Worm (Caenorhabditis elegans) whole organism, late embryonic: ENCODE data around the gene R10E8.8.

Source experiments
- C08G9.2 ChIP-seq: sonication (generic microtip); optimal IDR thresholded peaks from 2 replicates; lab custom pipeline; 2016; ENCODE audit warnings: mild to moderate bottlenecking, missing genetic modification characterization, moderate library complexity, missing compliant biosample characterization
- F13H6.1 ChIP-seq: sonication (generic microtip); optimal IDR thresholded peaks from 2 replicates; lab custom pipeline; 2016; ENCODE audit warnings: missing genetic modification characterization, missing compliant biosample characterization
- K09A11.1 ChIP-seq: sonication (generic microtip); optimal IDR thresholded peaks from 2 replicates; lab custom pipeline; 2017; ENCODE audit warnings: antibody characterized with exemption, mild to moderate bottlenecking, missing genetic modification characterization, missing compliant biosample characterization; ENCODE audit not compliant: insufficient read depth
- T23F11.4 ChIP-seq: fragments of 200-800 bp; sonication (Bioruptor generic); optimal IDR thresholded peaks from 2 replicates; lab custom pipeline; 2018; ENCODE audit warnings: mild to moderate bottlenecking, missing genetic modification characterization, missing compliant biosample characterization
- ahr-1 ChIP-seq: sonication (generic microtip); optimal IDR thresholded peaks from 2 replicates; lab custom pipeline; 2016; ENCODE audit warnings: missing genetic modification characterization, missing compliant biosample characterization
- ceh-19 ChIP-seq: fragments of 200-800 bp; sonication (Bioruptor generic); optimal IDR thresholded peaks from 2 replicates; lab custom pipeline; 2018; ENCODE audit warnings: mild to moderate bottlenecking, missing genetic modification characterization, missing compliant biosample characterization
- ceh-2 ChIP-seq: sonication (generic microtip); optimal IDR thresholded peaks from 2 replicates; lab custom pipeline; 2016; ENCODE audit warnings: missing genotype, missing genetic modification characterization, missing compliant biosample characterization
- ceh-31 ChIP-seq: sonication (generic microtip); optimal IDR thresholded peaks from 2 replicates; lab custom pipeline; 2016; ENCODE audit warnings: missing genetic modification characterization, missing compliant biosample characterization
- ceh-34 ChIP-seq: sonication (generic microtip); optimal IDR thresholded peaks from 2 replicates; lab custom pipeline; 2016; ENCODE audit warnings: mild to moderate bottlenecking, missing genetic modification characterization, missing compliant biosample characterization
- ceh-48 ChIP-seq: sonication (generic microtip); optimal IDR thresholded peaks from 2 replicates; lab custom pipeline; 2016; ENCODE audit warnings: missing genetic modification characterization, inconsistent platforms, missing compliant biosample characterization
- ceh-6 ChIP-seq: fragments of 200-800 bp; sonication (Bioruptor generic); optimal IDR thresholded peaks from 2 replicates; lab custom pipeline; 2018; ENCODE audit warnings: mild to moderate bottlenecking, missing genetic modification characterization, missing compliant biosample characterization
- ceh-9 ChIP-seq: sonication (generic microtip); optimal IDR thresholded peaks from 2 replicates; lab custom pipeline; 2016; ENCODE audit warnings: mild to moderate bottlenecking, missing genetic modification characterization, inconsistent platforms, missing compliant biosample characterization
- che-1 ChIP-seq: sonication (generic microtip); optimal IDR thresholded peaks from 2 replicates; lab custom pipeline; 2016; ENCODE audit warnings: mild to moderate bottlenecking, missing genetic modification characterization, missing compliant biosample characterization
- dmd-4 ChIP-seq: sonication (generic microtip); optimal IDR thresholded peaks from 2 replicates; lab custom pipeline; 2016; ENCODE audit warnings: borderline replicate concordance, missing genetic modification characterization, missing compliant biosample characterization
- dve-1 ChIP-seq: sonication (generic microtip); optimal IDR thresholded peaks from 2 replicates; lab custom pipeline; 2017; ENCODE audit warnings: antibody characterized with exemption, mild to moderate bottlenecking, missing genetic modification characterization, missing compliant biosample characterization
- elt-4 ChIP-seq: sonication (generic microtip); optimal IDR thresholded peaks from 2 replicates; lab custom pipeline; 2016; ENCODE audit warnings: missing genetic modification characterization, missing compliant biosample characterization
- ets-4 ChIP-seq: sonication (generic microtip); optimal IDR thresholded peaks from 2 replicates; lab custom pipeline; 2016; ENCODE audit warnings: missing genetic modification characterization, missing compliant biosample characterization
- eyg-1 ChIP-seq: sonication (generic microtip); optimal IDR thresholded peaks from 2 replicates; lab custom pipeline; 2016; ENCODE audit warnings: missing genotype, missing genetic modification characterization, missing compliant biosample characterization
- fkh-10 ChIP-seq: fragments of 150-350 bp; optimal IDR thresholded peaks from 2 replicates; lab custom pipeline; 2014; ENCODE audit warnings: missing biosample characterization, missing genetic modification reagents, missing genetic modification characterization
- fkh-6 ChIP-seq: sonication (generic microtip); optimal IDR thresholded peaks from 2 replicates; lab custom pipeline; 2016; ENCODE audit warnings: missing genetic modification characterization, missing compliant biosample characterization
- gmeb-2 ChIP-seq: sonication (generic microtip); optimal IDR thresholded peaks from 2 replicates; lab custom pipeline; 2016; ENCODE audit warnings: missing genetic modification characterization, inconsistent platforms, missing compliant biosample characterization
- hlh-13 ChIP-seq: fragments of 200-800 bp; sonication (Bioruptor generic); optimal IDR thresholded peaks from 2 replicates; lab custom pipeline; 2018; ENCODE audit warnings: mild to moderate bottlenecking, missing genetic modification characterization, missing compliant biosample characterization
- hlh-15 ChIP-seq: sonication (generic microtip); optimal IDR thresholded peaks from 2 replicates; lab custom pipeline; 2016; ENCODE audit warnings: missing genetic modification characterization, missing compliant biosample characterization
- hlh-6 ChIP-seq: sonication (generic microtip); optimal IDR thresholded peaks from 2 replicates; lab custom pipeline; 2016; ENCODE audit warnings: missing genotype, missing genetic modification characterization, missing compliant biosample characterization
- lin-11 ChIP-seq: fragments of 200-800 bp; sonication (Bioruptor generic); optimal IDR thresholded peaks from 2 replicates; lab custom pipeline; 2018; ENCODE audit warnings: mild to moderate bottlenecking, missing genetic modification characterization, missing compliant biosample characterization
- madf-2 ChIP-seq: sonication (generic microtip); optimal IDR thresholded peaks from 2 replicates; lab custom pipeline; 2017; ENCODE audit warnings: missing genetic modification characterization, missing compliant biosample characterization
- nfya-1 ChIP-seq: sonication (generic microtip); optimal IDR thresholded peaks from 2 replicates; lab custom pipeline; 2017; ENCODE audit warnings: missing genetic modification characterization, mild to moderate bottlenecking, missing compliant biosample characterization, antibody characterized with exemption, moderate library complexity
- nhr-11 ChIP-seq: fragments of 150-350 bp; optimal IDR thresholded peaks from 2 replicates; lab custom pipeline; 2014; ENCODE audit warnings: missing biosample characterization, missing genetic modification characterization
- nhr-232 ChIP-seq: sonication (generic microtip); optimal IDR thresholded peaks from 2 replicates; lab custom pipeline; 2016; ENCODE audit warnings: missing genetic modification characterization, missing compliant biosample characterization
- npax-4 ChIP-seq: sonication (generic microtip); optimal IDR thresholded peaks from 2 replicates; lab custom pipeline; 2016; ENCODE audit warnings: missing genetic modification characterization, missing compliant biosample characterization
- odd-2 ChIP-seq: sonication (generic microtip); optimal IDR thresholded peaks from 2 replicates; lab custom pipeline; 2017; ENCODE audit warnings: antibody characterized with exemption, mild to moderate bottlenecking, missing genetic modification characterization, missing compliant biosample characterization
- pag-3 ChIP-seq: sonication (generic microtip); optimal IDR thresholded peaks from 2 replicates; lab custom pipeline; 2016; ENCODE audit warnings: missing compliant biosample characterization, missing genetic modification characterization, borderline replicate concordance
- pha-4 ChIP-seq: fragments of 150-350 bp; optimal IDR thresholded peaks from 2 replicates; lab custom pipeline; 2018; ENCODE audit warnings: missing biosample characterization, missing genetic modification reagents, missing genetic modification characterization
- pros-1 ChIP-seq: fragments of 150-350 bp; optimal IDR thresholded peaks from 2 replicates; lab custom pipeline; 2014; ENCODE audit warnings: missing biosample characterization, missing genetic modification reagents, missing genetic modification characterization
- rnt-1 ChIP-seq: sonication (generic microtip); optimal IDR thresholded peaks from 2 replicates; lab custom pipeline; 2016; ENCODE audit warnings: missing genetic modification characterization, missing compliant biosample characterization
- sox-2 ChIP-seq: fragments of 200-800 bp; sonication (Bioruptor generic); IDR thresholded peaks from 2 replicates; pipeline ENCODE4 v1.3.6; 2022; ENCODE audit warnings: missing genetic modification reagents, missing genetic modification characterization, missing compliant biosample characterization
- tbx-7 ChIP-seq: sonication (generic microtip); optimal IDR thresholded peaks from 2 replicates; lab custom pipeline; 2016; ENCODE audit warnings: missing genotype, missing genetic modification characterization, missing compliant biosample characterization
- unc-42 ChIP-seq: sonication (generic microtip); optimal IDR thresholded peaks from 2 replicates; lab custom pipeline; 2016; ENCODE audit warnings: missing genotype, missing genetic modification characterization, missing compliant biosample characterization
- zip-5 ChIP-seq: sonication (generic microtip); optimal IDR thresholded peaks from 2 replicates; lab custom pipeline; 2016; ENCODE audit warnings: missing genetic modification characterization, missing compliant biosample characterization
- ztf-16 ChIP-seq: sonication (generic microtip); optimal IDR thresholded peaks from 2 replicates; lab custom pipeline; 2017; ENCODE audit warnings: missing genetic modification characterization, missing compliant biosample characterization

The R10E8.8 gene

DNA sequence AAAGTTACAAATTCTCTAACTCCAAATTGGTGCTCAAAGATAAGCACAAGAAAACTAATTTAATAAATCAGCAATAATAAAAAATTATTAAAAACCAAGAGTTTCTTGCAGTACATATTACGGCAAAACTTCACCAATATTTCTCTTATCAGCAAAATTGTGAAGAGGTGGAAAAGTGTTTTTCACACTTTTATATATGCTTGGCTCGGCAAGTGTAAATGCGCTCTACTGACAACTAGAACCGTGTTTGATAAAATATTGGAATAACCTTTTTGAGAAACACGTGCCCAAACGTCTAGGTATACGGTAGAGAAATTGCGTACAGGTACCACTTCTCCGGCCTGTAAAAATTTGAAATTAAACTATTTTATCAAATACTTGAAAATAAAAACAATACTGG, at the start of gene R10E8.8:
R10E8.8 (minus strand) TSS at position 343 of the 400 bp plus-strand sequence.
- TF ChIP-seq ceh-9 (tag; lab: Kevin White, UChicago): no peak
- no peak for TF ChIP-seq rnt-1 (tag; lab: Kevin White, UChicago)
- TF ChIP-seq elt-4 (tag; lab: Kevin White, UChicago): no peak
- no peak for TF ChIP-seq pha-4
- TF ChIP-seq gmeb-2 (tag; lab: Kevin White, UChicago): no peak
- no peak for TF ChIP-seq ceh-6
- no peak for TF ChIP-seq hlh-15 (tag; lab: Kevin White, UChicago)
- TF ChIP-seq hlh-6 (tag; lab: Kevin White, UChicago): no peak
- TF ChIP-seq hlh-13 (GFP tag; lab: Kevin White, UChicago): no peak
- TF ChIP-seq sox-2 (GFP tag; lab: Robert Waterston, UW): no peak
- no peak for TF ChIP-seq che-1 (tag; lab: Kevin White, UChicago)
- TF ChIP-seq nfya-1 (tag; lab: Kevin White, UChicago): no peak
- TF ChIP-seq ahr-1: no peak
- no peak for TF ChIP-seq zip-5
- no peak for TF ChIP-seq odd-2 (tag; lab: Kevin White, UChicago)
- TF ChIP-seq dmd-4: no peak
- TF ChIP-seq K09A11.1 (tag; lab: Kevin White, UChicago): no peak
- no peak for TF ChIP-seq ets-4 (tag; lab: Kevin White, UChicago)
- no peak for TF ChIP-seq T23F11.4
- TF ChIP-seq pros-1 (tag; lab: Kevin White, UChicago): no peak

ce11 chrV:18290642-18291041, 49.2 kb upstream of the R10E8.8 start, which contains the start of gene Y51A2A.4:
Gene Y51A2A.4, plus strand, starts transcription at chrV:18290942.
- TF ChIP-seq C08G9.2: no peak
- TF ChIP-seq ceh-19: no peak
- no peak for TF ChIP-seq ztf-16
- no peak for TF ChIP-seq ceh-9 (tag; lab: Kevin White, UChicago)
- no peak for TF ChIP-seq dve-1 (tag; lab: Kevin White, UChicago)
- no peak for TF ChIP-seq dmd-4
- TF ChIP-seq nhr-232 (tag; lab: Kevin White, UChicago): no peak
- TF ChIP-seq F13H6.1 (tag; lab: Kevin White, UChicago): no peak
- no peak for TF ChIP-seq madf-2 (tag; lab: Kevin White, UChicago)
- no peak for TF ChIP-seq pag-3 (tag; lab: Kevin White, UChicago)

DNA sequence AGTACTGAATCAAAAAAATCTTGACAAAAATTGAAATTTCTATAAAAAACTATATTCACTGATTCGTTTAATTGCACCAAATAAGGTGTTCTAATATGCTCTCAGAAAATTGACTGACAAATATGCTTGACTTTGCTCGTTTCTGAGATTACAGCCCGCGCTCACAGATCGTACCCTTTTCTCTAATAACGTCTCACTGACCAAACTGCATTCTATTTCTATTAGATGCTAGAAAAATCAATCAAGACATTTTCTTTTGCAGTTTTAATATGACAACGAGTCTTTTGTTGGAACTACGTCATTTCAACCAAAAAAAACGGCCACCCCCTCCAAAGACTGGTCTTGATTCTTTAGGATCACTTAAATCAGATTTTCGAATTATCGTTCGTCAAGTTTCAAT, 41.1 kb upstream of the R10E8.8 start, which contains the start of gene clec-247:
clec-247 (plus strand) TSS at position 301 of the 400 bp plus-strand sequence.
- no peak for TF ChIP-seq tbx-7
- no peak for TF ChIP-seq hlh-13 (GFP tag; lab: Kevin White, UChicago)
- no peak for TF ChIP-seq sox-2 (GFP tag; lab: Robert Waterston, UW)
- TF ChIP-seq npax-4 (tag; lab: Kevin White, UChicago): no peak
- no peak for TF ChIP-seq ceh-2 (tag; lab: Kevin White, UChicago)
- TF ChIP-seq nfya-1 (tag; lab: Kevin White, UChicago): no peak
- no peak for TF ChIP-seq nhr-11 (tag; lab: Kevin White, UChicago)
- TF ChIP-seq ceh-48 (tag; lab: Kevin White, UChicago): no peak
- no peak for TF ChIP-seq ceh-34
- no peak for TF ChIP-seq fkh-10 (GFP tag; lab: Kevin White, UChicago)
- no peak for TF ChIP-seq fkh-6
- TF ChIP-seq lin-11 (tag; lab: Kevin White, UChicago): no peak
- no peak for TF ChIP-seq unc-42 (tag; lab: Kevin White, UChicago)
- no peak for TF ChIP-seq eyg-1
- no peak for TF ChIP-seq ceh-31 (tag; lab: Kevin White, UChicago)
- TF ChIP-seq hlh-6 (tag; lab: Kevin White, UChicago): no peak
- TF ChIP-seq, all 69 proteins: peak for 0
